Fruit fly (Drosophila melanogaster): Measurements from ENCODE around the gene ssp3.

ssp3 gene

DNA sequence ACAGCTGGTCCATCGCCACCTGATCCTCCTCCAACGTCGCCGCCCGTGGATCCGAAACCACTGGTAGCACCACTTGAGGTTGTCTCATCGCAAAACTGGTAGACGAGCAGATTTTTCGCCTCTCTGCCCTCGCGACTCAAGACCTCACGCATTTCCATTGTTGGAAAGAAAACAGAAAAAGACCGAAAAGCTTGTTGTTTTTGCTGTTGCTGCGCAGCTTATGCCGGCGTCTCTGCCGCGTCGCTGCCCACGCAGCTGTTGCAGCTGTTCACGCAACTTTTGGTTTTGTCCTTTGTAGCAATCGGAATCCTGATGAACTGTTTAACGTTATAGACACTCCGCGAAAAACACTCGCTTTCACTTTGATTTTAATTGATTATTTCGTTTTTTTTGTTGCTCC lies 451 bp downstream of the ssp3 start:
- no peak for TF ChIP-seq CG8159 (tag; optimal IDR thresholded peaks at IDR 0.05)
- TF ChIP-seq CG12605 (GFP tag; IDR thresholded peaks at IDR 0.05) = no peak
- no peak for TF ChIP-seq Pif1B (GFP tag; optimal IDR thresholded peaks at IDR 0.05)
- no peak for TF ChIP-seq CG14655 (GFP tag; optimal IDR thresholded peaks at IDR 0.05)
- peak; percentile 29 for TF ChIP-seq gl (tag; optimal IDR thresholded peaks at IDR 0.05)
- peak; percentile 2 for TF ChIP-seq EcR (GFP tag; optimal IDR thresholded peaks at IDR 0.05)
- TF ChIP-seq Snoo (tag; optimal IDR thresholded peaks at IDR 0.05) = no peak
- peak; percentile 56 for TF ChIP-seq CG13204 (GFP tag; optimal IDR thresholded peaks at IDR 0.05)
- no peak for TF ChIP-seq D1 (tag; optimal IDR thresholded peaks at IDR 0.05)

DNA sequence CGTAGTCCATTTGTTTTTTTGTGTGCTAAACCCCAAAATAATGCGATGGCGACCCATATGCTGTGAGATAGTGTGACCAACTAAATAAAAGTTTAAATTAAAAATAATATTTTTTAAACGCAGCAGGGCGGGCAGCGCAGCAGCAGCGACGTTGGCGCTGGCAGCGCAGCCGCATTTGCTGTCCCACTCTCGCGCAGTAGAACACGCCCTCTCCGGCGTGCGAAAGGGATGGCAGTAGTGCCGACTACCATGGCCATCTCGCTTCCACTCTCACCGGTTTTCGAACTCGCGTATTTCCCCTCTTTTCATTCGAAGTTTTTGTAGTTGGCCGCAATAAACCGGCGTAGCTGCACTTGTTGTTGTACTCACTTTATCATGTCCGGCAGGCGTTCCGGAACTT lies 7.7 kb downstream of the ssp3 start:
- TF ChIP-seq CG14655 (GFP tag; optimal IDR thresholded peaks at IDR 0.05) (no peak), fd96Ca (GFP tag; IDR thresholded peaks at IDR 0.05) (peak; percentile 79), CG15710 (tag; optimal IDR thresholded peaks at IDR 0.05) (no peak), D1 (tag; optimal IDR thresholded peaks at IDR 0.05) (peak; percentile 50), CG32121 (GFP tag; IDR thresholded peaks at IDR 0.05) (peak; percentile 58; the same call in 1 of the 2 replicates)

DNA sequence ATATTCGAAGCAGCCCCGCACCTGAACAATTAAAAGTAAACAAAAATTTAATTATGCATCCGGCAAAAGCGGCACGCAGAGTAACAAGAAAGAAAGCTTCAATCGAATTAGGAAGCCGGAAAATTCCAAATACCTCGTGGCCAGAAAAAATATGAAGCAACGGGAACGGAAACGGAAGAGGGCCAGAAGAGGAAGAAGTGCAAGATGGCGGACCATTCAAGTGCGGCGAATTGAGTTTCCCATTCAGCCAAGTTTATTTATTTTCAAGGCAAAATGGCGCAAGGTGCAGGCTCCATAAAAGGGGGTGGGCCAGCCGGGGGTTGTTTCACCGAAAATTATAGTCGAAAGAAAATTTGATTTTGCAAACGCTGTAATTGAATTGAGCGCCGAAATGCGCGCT lies 9.2 kb downstream of the ssp3 start:
- no peak for TF ChIP-seq CG8301 (tag; optimal IDR thresholded peaks at IDR 0.05)
- TF ChIP-seq Snoo (tag; optimal IDR thresholded peaks at IDR 0.05) = no peak
- no peak for TF ChIP-seq CG15710 (tag; optimal IDR thresholded peaks at IDR 0.05)
- TF ChIP-seq Ets98B (GFP tag; IDR thresholded peaks at IDR 0.05) = no peak
- no peak for TF ChIP-seq Pif1A (GFP tag; optimal IDR thresholded peaks at IDR 0.05)
- TF ChIP-seq CG9948 (tag; optimal IDR thresholded peaks at IDR 0.05) = no peak
- TF ChIP-seq D1 (tag; optimal IDR thresholded peaks at IDR 0.05) = no peak
- no peak for TF ChIP-seq gl (tag; optimal IDR thresholded peaks at IDR 0.05)
- TF ChIP-seq CG34367 (tag; optimal IDR thresholded peaks at IDR 0.05) = no peak
- no peak for TF ChIP-seq CG4496 (GFP tag; IDR thresholded peaks at IDR 0.05)
- TF ChIP-seq CG17806 (tag; optimal IDR thresholded peaks at IDR 0.05) = no peak
- TF ChIP-seq CG8159 (tag; optimal IDR thresholded peaks at IDR 0.05) = no peak
- no peak for TF ChIP-seq fd96Ca (GFP tag; IDR thresholded peaks at IDR 0.05)

DNA sequence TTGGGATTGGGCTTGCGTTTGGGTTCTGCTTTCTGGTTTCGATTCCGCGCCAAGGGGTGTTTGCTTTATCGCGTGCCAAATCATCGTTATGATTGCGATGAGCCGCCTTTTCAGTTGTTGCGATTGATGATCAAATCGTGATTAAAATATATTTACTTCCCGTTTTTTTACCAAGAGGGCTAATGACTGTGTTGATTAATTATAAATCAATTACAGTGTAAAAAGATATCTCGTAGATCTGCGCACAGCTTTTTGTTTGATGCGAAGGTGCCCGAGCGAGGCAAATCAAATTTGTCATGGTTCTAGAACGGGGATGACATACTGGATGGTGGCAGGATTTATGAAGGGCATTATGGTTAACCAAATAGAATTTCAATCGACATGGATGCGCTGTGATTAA lies 9.9 kb downstream of the ssp3 start:
- no peak for TF ChIP-seq Pif1A (GFP tag; optimal IDR thresholded peaks at IDR 0.05)
- TF ChIP-seq CG14655 (GFP tag; optimal IDR thresholded peaks at IDR 0.05) = no peak
- no peak for TF ChIP-seq fd96Ca (GFP tag; IDR thresholded peaks at IDR 0.05)
- no peak for TF ChIP-seq gl (tag; optimal IDR thresholded peaks at IDR 0.05)
- TF ChIP-seq CG13204 (GFP tag; optimal IDR thresholded peaks at IDR 0.05) = no peak
- no peak for TF ChIP-seq CG34367 (tag; optimal IDR thresholded peaks at IDR 0.05)
- TF ChIP-seq CG4496 (GFP tag; IDR thresholded peaks at IDR 0.05) = no peak
- no peak for TF ChIP-seq CG15710 (tag; optimal IDR thresholded peaks at IDR 0.05)
- no peak for TF ChIP-seq D1 (tag; optimal IDR thresholded peaks at IDR 0.05)
- no peak for TF ChIP-seq CG8301 (tag; optimal IDR thresholded peaks at IDR 0.05)
- no peak for TF ChIP-seq EcR (GFP tag; optimal IDR thresholded peaks at IDR 0.05)
- no peak for TF ChIP-seq CG9948 (tag; optimal IDR thresholded peaks at IDR 0.05)
- TF ChIP-seq rn (GFP tag; IDR thresholded peaks at IDR 0.05) = no peak
- TF ChIP-seq CG17806 (tag; optimal IDR thresholded peaks at IDR 0.05) = no peak

DNA sequence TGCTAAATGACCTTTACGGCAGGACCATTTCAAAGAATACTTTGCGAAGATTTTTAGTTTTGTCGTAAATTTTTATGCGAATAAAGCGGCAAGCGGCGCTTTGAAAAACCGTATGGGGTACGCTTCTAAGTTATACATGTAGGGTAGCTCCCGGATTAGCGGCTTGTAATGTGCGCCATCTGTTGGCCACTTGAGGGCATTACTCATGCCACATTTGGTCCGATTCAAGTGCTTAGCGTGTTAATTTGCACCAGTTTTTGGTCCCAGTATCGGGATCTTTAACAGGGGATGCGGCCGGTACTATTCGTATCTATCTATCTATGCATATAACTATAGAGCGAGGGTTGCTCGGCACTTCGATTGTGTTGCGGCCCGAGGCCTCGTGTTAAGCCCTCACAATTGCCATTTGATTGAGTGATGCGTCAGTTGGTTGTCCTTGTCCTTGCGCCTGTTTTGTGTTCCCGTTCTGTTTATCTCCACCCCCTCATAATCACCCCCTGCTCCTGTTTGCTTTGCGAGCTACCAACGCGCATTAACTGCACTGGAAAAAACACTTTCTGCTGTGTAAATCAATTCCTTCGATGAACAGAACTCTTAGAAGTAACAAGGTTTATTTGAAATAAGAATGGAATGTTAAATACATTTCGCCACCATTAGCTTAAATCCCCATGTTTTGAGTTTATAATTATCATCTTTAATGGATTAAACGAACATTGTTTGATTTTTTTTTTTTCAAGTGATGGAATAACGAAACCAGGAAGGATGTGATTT lies 13.2 kb downstream of the ssp3 start:
- TF ChIP-seq fd96Ca (GFP tag; IDR thresholded peaks at IDR 0.05) (no peak), gl (tag; optimal IDR thresholded peaks at IDR 0.05) (no peak), CG17806 (tag; optimal IDR thresholded peaks at IDR 0.05) (no peak), CG8301 (tag; optimal IDR thresholded peaks at IDR 0.05) (no peak), Pif1B (GFP tag; optimal IDR thresholded peaks at IDR 0.05) (no peak), CG15710 (tag; optimal IDR thresholded peaks at IDR 0.05) (no peak)

DNA sequence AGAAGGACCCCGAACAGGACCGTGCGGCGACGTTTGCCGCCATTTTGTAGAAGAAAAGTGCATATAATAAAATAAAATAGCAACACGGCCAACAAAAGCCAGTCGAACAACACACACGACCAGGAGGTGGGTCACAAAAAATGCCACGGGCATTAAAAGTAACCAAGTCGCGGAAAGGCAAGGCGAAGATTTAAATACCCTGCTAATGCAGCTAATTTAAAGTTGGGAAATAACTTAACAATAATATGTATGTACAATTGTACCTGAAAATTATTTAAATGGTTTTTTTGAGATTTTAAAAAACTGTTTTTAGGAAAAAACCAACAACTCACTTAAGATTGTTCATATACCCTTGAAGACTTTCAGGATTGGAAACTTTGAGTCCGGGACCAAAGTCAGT lies 14.2 kb downstream of the ssp3 start:
- no peak for TF ChIP-seq CG4496 (GFP tag; IDR thresholded peaks at IDR 0.05)
- TF ChIP-seq CG8301 (tag; optimal IDR thresholded peaks at IDR 0.05) = no peak
- TF ChIP-seq Pif1A (GFP tag; optimal IDR thresholded peaks at IDR 0.05) = no peak
- no peak for TF ChIP-seq CG17806 (tag; optimal IDR thresholded peaks at IDR 0.05)
- no peak for TF ChIP-seq CG13204 (GFP tag; optimal IDR thresholded peaks at IDR 0.05)

DNA sequence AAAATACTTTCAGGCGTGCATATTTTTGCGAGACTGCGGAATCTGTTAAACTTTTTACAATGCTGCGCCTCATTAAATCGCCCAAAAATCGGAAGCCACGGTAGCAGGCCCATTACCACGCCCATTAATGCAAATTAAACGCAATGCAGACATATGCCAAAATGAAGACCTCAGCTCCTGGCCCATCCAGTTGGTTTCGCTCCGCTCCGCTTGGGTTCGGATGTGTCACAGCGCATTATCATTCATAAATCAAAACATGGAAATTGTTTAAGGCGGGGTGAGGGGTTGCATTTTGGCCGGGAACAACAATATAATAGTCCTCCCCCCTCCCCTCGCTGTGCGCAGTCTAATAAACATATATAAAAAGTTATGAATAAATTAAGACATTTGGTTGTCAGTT lies 15.9 kb downstream of the ssp3 start:
- no peak for TF ChIP-seq CG14655 (GFP tag; optimal IDR thresholded peaks at IDR 0.05)
- no peak for TF ChIP-seq Ets98B (GFP tag; IDR thresholded peaks at IDR 0.05)
- no peak for TF ChIP-seq CG8159 (tag; optimal IDR thresholded peaks at IDR 0.05)
- TF ChIP-seq CG10348 (GFP tag; IDR thresholded peaks at IDR 0.05) = no peak
- no peak for TF ChIP-seq Pif1A (GFP tag; optimal IDR thresholded peaks at IDR 0.05)
